Worm (Caenorhabditis elegans) whole organism, L1 larva: Measurements from ENCODE around the gene ttll-15.
A peak's percentile ranks its signal among the peaks of the same experiment; 100 is the strongest.

Source experiments
- C34B4.2 ChIP-seq: sonication (generic microtip); optimal IDR thresholded peaks from 2 replicates; lab custom pipeline; 2017; ENCODE audit warnings: mild to moderate bottlenecking, missing genetic modification characterization, missing compliant biosample characterization
- F16B12.6 ChIP-seq: fragments of 150-350 bp; optimal IDR thresholded peaks from 2 replicates; lab custom pipeline; 2014; ENCODE audit warnings: missing biosample characterization, missing genetic modification characterization
- Y116A8C.19 ChIP-seq: sonication (generic microtip); optimal IDR thresholded peaks from 2 replicates; lab custom pipeline; 2016; ENCODE audit warnings: missing compliant biosample characterization, missing genetic modification characterization, borderline replicate concordance
- alr-1 ChIP-seq: fragments of 200-800 bp; sonication (Bioruptor generic); optimal IDR thresholded peaks from 2 replicates; lab custom pipeline; 2018; ENCODE audit warnings: borderline replicate concordance, mild to moderate bottlenecking, missing genetic modification characterization, missing compliant biosample characterization
- ama-1 ChIP-seq: fragments of 150-350 bp; optimal IDR thresholded peaks from 2 replicates; lab custom pipeline; 2014
- ceh-8 ChIP-seq: fragments of 200-800 bp; sonication (Bioruptor generic); optimal IDR thresholded peaks from 2 replicates; lab custom pipeline; 2018; ENCODE audit warnings: mild to moderate bottlenecking, missing genetic modification characterization, moderate library complexity, missing compliant biosample characterization
- ceh-82 ChIP-seq, 3 experiments: fragments of 150-350 bp in 1 of 3; sonication (generic microtip) in 2 of 3; optimal IDR thresholded peaks; 2 replicates each; lab custom pipeline; 2014 to 2017; ENCODE audit warnings: missing biosample characterization in 3 of 3, missing genetic modification characterization in 3 of 3
- ceh-90 ChIP-seq: sonication (generic microtip); optimal IDR thresholded peaks from 2 replicates; lab custom pipeline; 2016; ENCODE audit warnings: missing genetic modification characterization, missing compliant biosample characterization
- dpl-1 ChIP-seq, 3 experiments: fragments of 150-350 bp in 2 of 3; sonication (generic microtip) in 1 of 3; optimal IDR thresholded peaks; 2 replicates each; lab custom pipeline; 2014 to 2017; ENCODE audit warnings: missing biosample characterization in 3 of 3, missing genetic modification characterization in 3 of 3, missing genetic modification reagents in 3 of 3
- egl-27 ChIP-seq, 2 experiments: fragments of 150-350 bp in 1 of 2; sonication (generic microtip); optimal IDR thresholded peaks; 3 replicates each; lab custom pipeline; 2017 to 2018; ENCODE audit warnings: missing biosample characterization in 2 of 2, missing genetic modification characterization in 2 of 2, missing genetic modification reagents in 2 of 2
- elt-2 ChIP-seq: sonication (generic microtip); optimal IDR thresholded peaks from 2 replicates; lab custom pipeline; 2016; ENCODE audit warnings: missing genetic modification characterization, mild to moderate bottlenecking, inconsistent platforms, missing compliant biosample characterization, missing genetic modification reagents
- fkh-4 ChIP-seq: sonication (generic microtip); optimal IDR thresholded peaks from 2 replicates; lab custom pipeline; 2016; ENCODE audit warnings: missing compliant biosample characterization, missing genetic modification characterization, borderline replicate concordance
- fkh-8 ChIP-seq: sonication (generic microtip); optimal IDR thresholded peaks from 2 replicates; lab custom pipeline; 2016; ENCODE audit warnings: mild to moderate bottlenecking, missing genetic modification characterization, missing compliant biosample characterization
- hlh-17 ChIP-seq: fragments of 200-800 bp; sonication (Bioruptor generic); optimal IDR thresholded peaks from 2 replicates; lab custom pipeline; 2018; ENCODE audit warnings: missing genetic modification characterization, mild to moderate bottlenecking, missing compliant biosample characterization, moderate library complexity, borderline replicate concordance
- hlh-4 ChIP-seq: sonication (generic microtip); optimal IDR thresholded peaks from 2 replicates; lab custom pipeline; 2016; ENCODE audit warnings: mild to moderate bottlenecking, missing genetic modification characterization, missing compliant biosample characterization
- irx-1 ChIP-seq: sonication (generic microtip); optimal IDR thresholded peaks from 2 replicates; lab custom pipeline; 2016; ENCODE audit warnings: missing genetic modification characterization, missing compliant biosample characterization
- isw-1 ChIP-seq: fragments of 200-800 bp; sonication (Bioruptor generic); IDR thresholded peaks from 2 replicates; pipeline ENCODE4 v1.3.6; 2022; ENCODE audit warnings: missing genetic modification characterization, missing compliant biosample characterization
- jun-1 ChIP-seq: fragments of 150-350 bp; optimal IDR thresholded peaks from 2 replicates; lab custom pipeline; 2014; ENCODE audit warnings: missing biosample characterization, missing genetic modification reagents, missing genetic modification characterization
- lin-13 ChIP-seq: fragments of 150-350 bp; optimal IDR thresholded peaks from 2 replicates; lab custom pipeline; 2014; ENCODE audit warnings: missing biosample characterization, missing genetic modification reagents, missing genetic modification characterization
- lin-14 ChIP-seq: fragments of 200-800 bp; sonication (Bioruptor generic); optimal IDR thresholded peaks from 2 replicates; lab custom pipeline; 2018; ENCODE audit warnings: mild to moderate bottlenecking, missing genetic modification characterization, moderate library complexity, missing compliant biosample characterization
- lin-35 ChIP-seq, 2 experiments: fragments of 150-350 bp; optimal IDR thresholded peaks; 2 replicates each; lab custom pipeline; 2014; ENCODE audit warnings: missing biosample characterization in 2 of 2, missing genetic modification characterization in 2 of 2, missing genetic modification reagents in 2 of 2
- mab-9 ChIP-seq: fragments of 200-800 bp; sonication (Bioruptor generic); IDR thresholded peaks from 2 replicates; pipeline ENCODE4 v1.3.6; 2022; ENCODE audit warnings: missing genetic modification reagents, missing genetic modification characterization, missing compliant biosample characterization
- mep-1 ChIP-seq: fragments of 150-350 bp; optimal IDR thresholded peaks from 2 replicates; lab custom pipeline; 2014; ENCODE audit warnings: missing biosample characterization, missing genetic modification characterization
- nhr-11 ChIP-seq: fragments of 150-350 bp; optimal IDR thresholded peaks from 2 replicates; lab custom pipeline; 2014; ENCODE audit warnings: missing biosample characterization, missing genetic modification characterization
- nhr-12 ChIP-seq: sonication (generic microtip); optimal IDR thresholded peaks from 2 replicates; lab custom pipeline; 2017; ENCODE audit warnings: missing biosample characterization, missing genetic modification characterization
- nhr-20 ChIP-seq: sonication (generic microtip); optimal IDR thresholded peaks from 2 replicates; lab custom pipeline; 2016; ENCODE audit warnings: mild to moderate bottlenecking, missing genetic modification characterization, missing compliant biosample characterization
- nhr-28 ChIP-seq: fragments of 150-350 bp; optimal IDR thresholded peaks from 2 replicates; lab custom pipeline; 2014; ENCODE audit warnings: missing biosample characterization, missing genetic modification characterization
- nhr-71 ChIP-seq: sonication (generic microtip); optimal IDR thresholded peaks from 2 replicates; lab custom pipeline; 2016; ENCODE audit warnings: mild to moderate bottlenecking, missing genetic modification characterization, moderate library complexity, missing compliant biosample characterization
- nhr-76 ChIP-seq: sonication (generic microtip); optimal IDR thresholded peaks from 2 replicates; lab custom pipeline; 2017; ENCODE audit warnings: missing biosample characterization, missing genetic modification characterization
- nhr-84 ChIP-seq: sonication (generic microtip); optimal IDR thresholded peaks from 2 replicates; lab custom pipeline; 2017; ENCODE audit warnings: missing biosample characterization, missing genetic modification characterization
- nhr-90 ChIP-seq: sonication (generic microtip); optimal IDR thresholded peaks from 2 replicates; lab custom pipeline; 2016; ENCODE audit warnings: mild to moderate bottlenecking, missing genetic modification characterization, missing compliant biosample characterization; ENCODE audit not compliant: poor library complexity
- pqm-1 ChIP-seq: sonication (generic microtip); optimal IDR thresholded peaks from 3 replicates; lab custom pipeline; 2017; ENCODE audit warnings: missing biosample characterization, missing genetic modification characterization
- skn-1 ChIP-seq: fragments of 150-350 bp; optimal IDR thresholded peaks from 2 replicates; lab custom pipeline; 2014; ENCODE audit warnings: missing biosample characterization, missing genetic modification characterization
- sox-4 ChIP-seq: sonication (generic microtip); optimal IDR thresholded peaks from 2 replicates; lab custom pipeline; 2016; ENCODE audit warnings: missing genetic modification characterization, missing compliant biosample characterization
- sup-37 ChIP-seq: fragments of 200-800 bp; sonication (Bioruptor generic); optimal IDR thresholded peaks from 2 replicates; lab custom pipeline; 2018; ENCODE audit warnings: mild to moderate bottlenecking, missing genetic modification characterization, missing compliant biosample characterization
- swsn-7 ChIP-seq: sonication (generic microtip); optimal IDR thresholded peaks from 2 replicates; lab custom pipeline; 2016; ENCODE audit warnings: missing genetic modification characterization, missing compliant biosample characterization
- unc-62 ChIP-seq: fragments of 150-350 bp; optimal IDR thresholded peaks from 2 replicates; lab custom pipeline; 2014; ENCODE audit warnings: missing biosample characterization, missing genetic modification reagents, missing genetic modification characterization
- unc-86 ChIP-seq: sonication (generic microtip); optimal IDR thresholded peaks from 2 replicates; lab custom pipeline; 2016; ENCODE audit warnings: missing genetic modification characterization, missing compliant biosample characterization
- vab-15 ChIP-seq: sonication (generic microtip); optimal IDR thresholded peaks from 2 replicates; lab custom pipeline; 2017; ENCODE audit warnings: missing genotype, mild to moderate bottlenecking, missing genetic modification characterization, missing compliant biosample characterization
- xbp-1 ChIP-seq: sonication (generic microtip); optimal IDR thresholded peaks from 2 replicates; lab custom pipeline; 2016; ENCODE audit warnings: missing genetic modification characterization, missing compliant biosample characterization
- zip-4 ChIP-seq: fragments of 200-800 bp; sonication (Bioruptor generic); optimal IDR thresholded peaks from 2 replicates; lab custom pipeline; 2018; ENCODE audit warnings: mild to moderate bottlenecking, missing genetic modification characterization, moderate library complexity, missing compliant biosample characterization
- ztf-11 ChIP-seq, 2 experiments: sonication (generic microtip); optimal IDR thresholded peaks; 2 replicates each; lab custom pipeline; 2016 to 2017; ENCODE audit warnings: missing genetic modification characterization in 2 of 2, missing biosample characterization in 1 of 2, missing compliant biosample characterization in 1 of 2

Gene ttll-15

DNA sequence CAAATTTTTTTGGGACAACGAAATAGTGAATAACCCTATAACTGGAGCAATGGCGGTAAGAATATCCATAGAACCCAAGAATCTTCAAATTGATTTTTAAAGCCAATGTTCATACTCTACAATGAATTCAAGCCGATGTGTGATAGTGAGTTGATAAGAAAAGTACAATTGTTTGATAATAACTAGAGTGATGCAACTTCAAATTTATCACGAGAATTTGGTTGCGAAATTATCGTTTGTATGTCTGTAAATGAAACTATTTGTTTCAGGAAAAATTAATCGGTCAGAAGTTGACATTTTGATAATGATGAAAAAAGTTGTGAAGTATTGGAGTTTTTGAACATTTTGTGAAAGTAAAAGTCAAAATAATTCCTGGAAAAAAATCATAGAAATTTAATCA is 41.0 kb downstream of the ttll-15 start:
- TF ChIP-seq unc-62 (GFP tag; lab: Kevin White, UChicago) (no peak), lin-35 (GFP tag; optimal IDR thresholded peaks at IDR 0.05; lab: Kevin White, UChicago) (peak in 1 of 2 experiments; percentile 49), nhr-20 (tag; lab: Kevin White, UChicago) (peak; percentile 73), pqm-1 (tag; lab: Kevin White, UChicago) (peak; percentile 72), elt-2 (tag; lab: Kevin White, UChicago) (peak; percentile 93), isw-1 (no peak), nhr-90 (peak; percentile 1), Y116A8C.19 (tag; lab: Kevin White, UChicago) (no peak), nhr-71 (tag; lab: Kevin White, UChicago) (peak; percentile 16)

ce11 chrV:10402804-10403203 is 44.5 kb downstream of the ttll-15 start, which contains the start of gene F15H10.8:
Gene F15H10.8, minus strand, starts transcription at chrV:10402904.
- TF ChIP-seq C34B4.2 (tag; lab: Kevin White, UChicago) (no peak), swsn-7 (tag; lab: Kevin White, UChicago) (no peak), nhr-28 (no peak), hlh-17 (no peak), F16B12.6 (tag; lab: Kevin White, UChicago) (no peak), irx-1 (tag; lab: Kevin White, UChicago) (no peak), ceh-8 (GFP tag; lab: Kevin White, UChicago) (no peak), nhr-76 (tag; lab: Kevin White, UChicago) (no peak), egl-27 (tag; optimal IDR thresholded peaks at IDR 0.05; lab: Kevin White, UChicago) (no peak)

DNA sequence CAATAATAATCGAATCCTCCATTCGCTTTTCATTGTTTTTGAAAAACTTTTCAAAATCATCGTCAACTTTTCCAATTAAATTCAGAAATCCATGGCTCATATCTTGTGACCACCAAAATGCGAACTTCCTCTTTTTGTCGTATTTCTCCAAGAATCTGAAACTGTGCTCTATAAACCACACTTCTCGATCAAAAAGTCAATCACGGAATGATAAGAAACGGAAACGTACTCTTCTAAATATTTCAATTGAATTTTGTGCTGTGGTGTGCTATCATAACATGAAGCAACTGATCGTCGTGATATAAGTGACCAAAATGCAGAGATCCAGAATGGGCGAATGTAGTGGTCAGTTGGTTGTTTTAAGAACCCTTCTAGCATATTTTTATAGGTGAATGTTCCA is 46.4 kb downstream of the ttll-15 start:
- TF ChIP-seq unc-62 (GFP tag; lab: Kevin White, UChicago) = no peak
- TF ChIP-seq nhr-20 (tag; lab: Kevin White, UChicago) = no peak
- TF ChIP-seq irx-1 (tag; lab: Kevin White, UChicago) = no peak
- no peak for TF ChIP-seq vab-15
- TF ChIP-seq nhr-12 (tag; lab: Kevin White, UChicago) = no peak
- no peak for TF ChIP-seq ama-1 (lab: Kevin White, UChicago)
- no peak for TF ChIP-seq skn-1 (tag; lab: Kevin White, UChicago)

DNA sequence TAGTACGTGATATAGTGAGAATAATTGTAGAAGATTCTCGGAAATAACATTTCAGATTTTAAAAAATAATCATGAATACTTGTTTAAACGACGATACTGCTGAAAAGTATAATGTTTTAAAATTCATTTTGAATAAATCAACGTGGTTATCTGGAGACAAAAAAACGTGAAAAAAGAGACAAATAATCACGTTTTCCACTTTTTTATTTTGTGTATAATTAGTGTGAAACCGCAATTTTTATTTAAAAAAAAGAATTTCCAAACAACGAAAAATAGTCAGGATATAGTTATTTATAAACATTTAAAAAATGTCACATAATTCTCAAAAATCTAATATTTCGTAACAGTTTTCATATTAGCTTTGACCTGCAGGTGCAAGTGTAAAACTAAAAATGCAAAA is 48.0 kb downstream of the ttll-15 start, which contains the start of gene F15H10.7:
TSS of gene F15H10.7 (minus strand) at position 101 of the 400 bp plus-strand sequence.
- no peak for TF ChIP-seq ceh-8 (GFP tag; lab: Kevin White, UChicago)
- no peak for TF ChIP-seq nhr-84 (tag; lab: Kevin White, UChicago)
- TF ChIP-seq lin-13 (GFP tag; lab: Kevin White, UChicago) = no peak
- TF ChIP-seq dpl-1 (GFP tag; optimal IDR thresholded peaks at IDR 0.05; lab: Kevin White, UChicago) = no peak
- no peak for TF ChIP-seq unc-86 (tag; lab: Kevin White, UChicago)
- no peak for TF ChIP-seq C34B4.2 (tag; lab: Kevin White, UChicago)
- TF ChIP-seq mab-9 (GFP tag; lab: Robert Waterston, UW) = no peak
- no peak for TF ChIP-seq ztf-11 (tag; optimal IDR thresholded peaks at IDR 0.05; lab: Kevin White, UChicago)
- no peak for TF ChIP-seq ceh-90 (tag; lab: Kevin White, UChicago)
- TF ChIP-seq sup-37 (GFP tag; lab: Kevin White, UChicago) = no peak
- no peak for TF ChIP-seq mep-1
- no peak for TF ChIP-seq unc-62 (GFP tag; lab: Kevin White, UChicago)
- TF ChIP-seq, all 84 proteins: peak for 0

- TF ChIP-seq irx-1 (tag; lab: Kevin White, UChicago) (no peak), egl-27 (tag; optimal IDR thresholded peaks at IDR 0.05; lab: Kevin White, UChicago) (no peak), nhr-76 (tag; lab: Kevin White, UChicago) (no peak), alr-1 (tag; lab: Kevin White, UChicago) (no peak), xbp-1 (tag; lab: Kevin White, UChicago) (no peak), zip-4 (GFP tag; lab: Kevin White, UChicago) (no peak), nhr-84 (tag; lab: Kevin White, UChicago) (no peak), fkh-4 (tag; lab: Kevin White, UChicago) (no peak), sox-4 (tag; lab: Kevin White, UChicago) (no peak), fkh-8 (tag; lab: Kevin White, UChicago) (no peak), lin-14 (GFP tag; lab: Kevin White, UChicago) (no peak), hlh-4 (tag; lab: Kevin White, UChicago) (no peak), jun-1 (no peak), ztf-11 (tag; optimal IDR thresholded peaks at IDR 0.05; lab: Kevin White, UChicago) (no peak), ceh-82 (tag; optimal IDR thresholded peaks at IDR 0.05; lab: Kevin White, UChicago) (no peak), nhr-11 (tag; lab: Kevin White, UChicago) (no peak), Y116A8C.19 (tag; lab: Kevin White, UChicago) (no peak)
Measured at ce11 chrV:10410030-10410713, 51.8 kb downstream of the ttll-15 start, which contains the start of gene F15H10.12. Gene F15H10.12, minus strand, starts transcription at chrV:10410080.
